Worm (Caenorhabditis elegans) whole organism, young adult: ENCODE data around the gene F10E9.3.

Experiments
- B0261.1 ChIP-seq: sonication (generic microtip); optimal IDR thresholded peaks from 2 replicates; lab custom pipeline; 2016; ENCODE audit warnings: mild to moderate bottlenecking, missing genetic modification characterization, moderate library complexity, missing compliant biosample characterization
- Y79H2A.3 ChIP-seq: fragments of 200-800 bp; sonication (Bioruptor generic); conservative IDR thresholded peaks from 2 replicates; pipeline ENCODE4 v1.3.6; 2022; ENCODE audit warnings: missing genetic modification reagents, missing genetic modification characterization, missing compliant biosample characterization
- ama-1 ChIP-seq, 3 experiments: fragments of 150-350 bp in 1 of 3; sonication (generic microtip) in 2 of 3; optimal IDR thresholded peaks; 2 replicates each; lab custom pipeline; 2014 to 2018; ENCODE audit warnings: missing biosample characterization in 2 of 3, missing genetic modification characterization in 2 of 3, missing genetic modification reagents in 2 of 3
- ceh-100 ChIP-seq: fragments of 200-800 bp; sonication (Bioruptor generic); IDR thresholded peaks from 2 replicates; pipeline ENCODE4 v1.3.6; 2022; ENCODE audit warnings: missing genetic modification reagents, missing genetic modification characterization, missing compliant biosample characterization
- ceh-79 ChIP-seq: sonication (generic microtip); optimal IDR thresholded peaks from 2 replicates; lab custom pipeline; 2017; ENCODE audit warnings: mild to moderate bottlenecking, missing genetic modification characterization, missing compliant biosample characterization
- chd-7 ChIP-seq: sonication (generic microtip); optimal IDR thresholded peaks from 2 replicates; lab custom pipeline; 2016; ENCODE audit warnings: mild to moderate bottlenecking, missing genetic modification characterization, moderate library complexity, missing compliant biosample characterization
- dpff-1 ChIP-seq: sonication (generic microtip); optimal IDR thresholded peaks from 2 replicates; lab custom pipeline; 2017; ENCODE audit warnings: mild to moderate bottlenecking, missing genetic modification characterization, missing compliant biosample characterization
- ekl-4 ChIP-seq: fragments of 200-800 bp; sonication (Bioruptor generic); IDR thresholded peaks from 2 replicates; pipeline ENCODE4 v1.3.6; 2022; ENCODE audit warnings: missing genetic modification reagents, missing genetic modification characterization, missing compliant biosample characterization
- hlh-12 ChIP-seq: sonication (generic microtip); optimal IDR thresholded peaks from 2 replicates; lab custom pipeline; 2016; ENCODE audit warnings: missing genetic modification characterization, missing compliant biosample characterization
- madf-6 ChIP-seq: fragments of 200-800 bp; sonication (Bioruptor generic); IDR thresholded peaks from 2 replicates; pipeline ENCODE4 v1.3.6; 2022; ENCODE audit warnings: missing genetic modification reagents, missing genetic modification characterization, missing compliant biosample characterization
- nfyb-1 ChIP-seq: fragments of 200-800 bp; sonication (Bioruptor generic); IDR thresholded peaks from 2 replicates; pipeline ENCODE4 v1.3.6; 2022; ENCODE audit warnings: missing genetic modification reagents, missing genetic modification characterization, missing compliant biosample characterization
- rpc-1 ChIP-seq, 2 experiments: fragments of 150-350 bp in 1 of 2; sonication (generic microtip) in 1 of 2; optimal IDR thresholded peaks; 2 replicates each; lab custom pipeline; 2014 to 2018; ENCODE audit warnings: missing biosample characterization in 1 of 2, missing genetic modification characterization in 1 of 2, missing genetic modification reagents in 1 of 2, missing genotype in 1 of 2

F10E9.3 gene

DNA sequence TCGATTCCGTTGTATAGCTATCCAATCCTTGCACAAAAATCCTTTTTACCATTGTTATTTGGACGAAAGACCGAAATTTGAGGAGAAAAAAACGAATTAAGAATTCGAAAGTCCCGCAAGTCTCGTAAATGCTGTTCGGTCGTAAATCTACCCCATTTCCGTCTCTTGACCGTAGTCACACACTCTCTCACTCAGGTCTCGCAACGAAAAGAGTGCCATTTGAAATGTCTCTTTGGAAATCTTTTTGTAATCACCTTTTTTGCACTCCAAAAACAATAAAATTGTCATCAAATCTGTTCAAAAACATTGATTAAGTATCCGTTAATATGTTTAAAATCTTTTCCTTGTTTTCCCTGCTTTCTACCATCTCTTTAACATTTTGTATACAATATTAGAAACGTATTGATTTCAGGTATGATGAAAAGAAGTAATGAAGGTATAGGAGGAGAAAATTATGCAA, 47.4 kb downstream of the F10E9.3 start, which contains the start of the genes R05D3.8 and rfp-1 (continued):
- peak; percentile 49; the same call in 1 of the 2 replicates for TF ChIP-seq ekl-4 (GFP tag; lab: Robert Waterston, UW)
- 0 out of 2 replicates have a peak, but pooled peaks have one; percentile 50 for TF ChIP-seq Y79H2A.3
- TF ChIP-seq chd-7: no peak
- TF ChIP-seq ceh-79 (tag; lab: Kevin White, UChicago): no peak
- TF ChIP-seq ama-1 (optimal IDR thresholded peaks at IDR 0.05; lab: Kevin White, UChicago): no peak
- TF ChIP-seq ama-1 (GFP tag; optimal IDR thresholded peaks at IDR 0.05; lab: Kevin White, UChicago): peak in 1 of 2 experiments; percentile 14
- TF ChIP-seq hlh-12 (tag; lab: Kevin White, UChicago): no peak
- no peak for TF ChIP-seq rpc-1 (optimal IDR thresholded peaks at IDR 0.05; lab: Kevin White, UChicago)
- TF ChIP-seq rpc-1 (tag; optimal IDR thresholded peaks at IDR 0.05; lab: Kevin White, UChicago): no peak
- TF ChIP-seq madf-6 (GFP tag; lab: Robert Waterston, UW): peak; percentile 87
- no peak for TF ChIP-seq dpff-1 (tag; lab: Kevin White, UChicago)
- no peak for TF ChIP-seq B0261.1 (tag; lab: Kevin White, UChicago)
- TF ChIP-seq nfyb-1 (GFP tag; lab: Robert Waterston, UW): peak; percentile 67; the same call in 1 of the 2 replicates
- no peak for TF ChIP-seq ceh-100
